Worm (Caenorhabditis elegans): ENCODE data around the gene T28A8.4.

DNA sequence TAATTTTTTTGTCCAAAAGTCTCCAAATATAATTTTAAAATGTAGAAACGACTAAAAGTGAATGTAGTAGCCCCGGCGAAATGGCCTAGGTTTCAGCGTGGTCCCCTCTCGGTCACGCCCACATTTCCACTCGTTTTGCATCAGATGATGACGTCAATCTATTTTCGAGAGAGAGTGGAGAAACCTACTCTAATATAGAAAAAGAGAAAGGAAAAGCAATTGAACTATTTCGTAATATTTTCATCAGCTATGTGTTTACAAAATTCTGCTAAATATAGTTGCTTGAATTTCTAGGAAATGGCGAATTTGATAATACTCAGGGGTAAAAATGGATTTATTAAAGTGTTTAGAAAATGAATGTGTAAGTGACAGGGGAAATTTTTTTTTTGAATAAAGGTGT lies 47.7 kb upstream of the T28A8.4 start:
- TF ChIP-seq ztf-11 (tag; optimal IDR thresholded peaks at IDR 0.05) (no peak), aly-2 (tag; optimal IDR thresholded peaks at IDR 0.05) (no peak), elt-1 (tag; optimal IDR thresholded peaks at IDR 0.05) (no peak), skn-1 (tag; optimal IDR thresholded peaks at IDR 0.05) (no peak), fos-1 (tag; optimal IDR thresholded peaks at IDR 0.05) (no peak)
